In the genomic region with DNA sequence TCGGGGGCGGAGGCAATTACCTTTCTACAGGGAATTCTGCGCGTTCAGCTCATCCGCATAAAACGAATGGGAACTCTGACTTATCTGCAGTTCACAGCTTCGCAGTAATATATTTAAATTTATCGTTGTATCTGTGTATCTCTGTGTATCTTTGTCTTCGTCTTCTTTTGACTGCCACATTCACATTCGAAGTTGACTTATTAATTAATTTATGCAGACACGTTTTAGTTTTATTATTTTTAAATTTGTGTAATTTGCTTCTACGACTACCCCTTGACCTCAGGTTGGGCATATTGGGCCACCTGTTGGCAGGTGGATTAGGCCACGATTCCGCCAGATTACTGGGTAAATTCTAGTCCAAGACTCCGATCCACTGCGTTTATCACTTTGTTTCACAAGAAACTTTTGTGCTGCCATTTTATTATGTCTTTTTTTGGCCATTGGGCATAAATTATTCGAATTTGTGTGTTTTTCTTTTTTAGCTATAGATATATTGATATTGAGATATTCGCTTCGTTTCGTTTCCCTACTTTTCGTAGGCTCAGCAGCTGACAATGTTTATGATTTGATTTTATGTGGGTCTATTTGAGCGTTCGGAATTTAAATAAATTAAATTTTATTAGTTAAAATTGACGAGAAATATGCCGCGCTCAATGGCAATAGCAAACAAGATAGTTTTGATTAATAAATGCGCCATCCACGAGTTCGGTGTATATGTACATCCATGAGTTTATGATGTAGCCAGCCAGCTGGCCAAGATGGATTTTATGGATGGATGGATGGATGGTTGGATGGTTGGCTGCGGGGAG, we compare ENCODE assay signal across 1 fruit fly cellular context.
TF ChIP-seq lines count a peak whose summit lies in the region.

No protein-coding gene starts in this region.

TF ChIP-seq in whole organism, embryonic, 481 proteins besides CTCF, POLR2A, EP300 and RAD21 (continued from another document):
- no peak for TF ChIP-seq CG6791 (GFP tag; IDR thresholded peaks at IDR 0.05; lab: Robert Waterston, UW; ENCODE audit: partially characterized antibody)
- TF ChIP-seq CG18599 (GFP tag; optimal IDR thresholded peaks at IDR 0.05; lab: Kevin White, UChicago): no peak
- no peak for TF ChIP-seq PHDP (tag; optimal IDR thresholded peaks at IDR 0.05; lab: Kevin White, UChicago)
- no peak for TF ChIP-seq Dref (GFP tag; IDR thresholded peaks at IDR 0.05; lab: Robert Waterston, UW)
- peak; percentile 63; the same call in 2 of the 3 replicates for TF ChIP-seq row (GFP tag; IDR thresholded peaks at IDR 0.05; lab: Robert Waterston, UW)
- peak; percentile 84 for TF ChIP-seq sd (tag; optimal IDR thresholded peaks at IDR 0.05; lab: Kevin White, UChicago)
- TF ChIP-seq dan (GFP tag; IDR thresholded peaks at IDR 0.05; lab: Robert Waterston, UW): no peak
- peak; percentile 2 for TF ChIP-seq CG2678 (tag; optimal IDR thresholded peaks at IDR 0.05; lab: Kevin White, UChicago)
- peak; percentile 23 for TF ChIP-seq Abd-B (GFP tag; optimal IDR thresholded peaks at IDR 0.05; lab: Kevin White, UChicago)
- no peak for TF ChIP-seq wor (GFP tag; IDR thresholded peaks at IDR 0.05; lab: Robert Waterston, UW)
- TF ChIP-seq sna (GFP tag; IDR thresholded peaks at IDR 0.05; lab: Robert Waterston, UW; ENCODE audit: partially characterized antibody): no peak
- TF ChIP-seq CG31441 (GFP tag; IDR thresholded peaks at IDR 0.05; lab: Robert Waterston, UW): no peak
- no peak for TF ChIP-seq gce (GFP tag; IDR thresholded peaks at IDR 0.05; lab: Robert Waterston, UW)
- no peak for TF ChIP-seq Opbp (GFP tag; IDR thresholded peaks at IDR 0.05; lab: Robert Waterston, UW; ENCODE audit: partially characterized antibody)
- TF ChIP-seq D19B (GFP tag; optimal IDR thresholded peaks at IDR 0.05; lab: Kevin White, UChicago): peak; percentile 88
- peak; percentile 2 for TF ChIP-seq CG1603 (tag; optimal IDR thresholded peaks at IDR 0.05; lab: Kevin White, UChicago)
- no peak for TF ChIP-seq seq (GFP tag; IDR thresholded peaks at IDR 0.05; lab: Robert Waterston, UW)
- no peak for TF ChIP-seq CG30431 (GFP tag; optimal IDR thresholded peaks at IDR 0.05; lab: Kevin White, UChicago)
- TF ChIP-seq lmd (GFP tag; IDR thresholded peaks at IDR 0.05; lab: Robert Waterston, UW): peak; percentile 36; the same call in 1 of the 2 replicates
